Worm (Caenorhabditis elegans): ENCODE measurements around the gene Y46G5A.18.

DNA sequence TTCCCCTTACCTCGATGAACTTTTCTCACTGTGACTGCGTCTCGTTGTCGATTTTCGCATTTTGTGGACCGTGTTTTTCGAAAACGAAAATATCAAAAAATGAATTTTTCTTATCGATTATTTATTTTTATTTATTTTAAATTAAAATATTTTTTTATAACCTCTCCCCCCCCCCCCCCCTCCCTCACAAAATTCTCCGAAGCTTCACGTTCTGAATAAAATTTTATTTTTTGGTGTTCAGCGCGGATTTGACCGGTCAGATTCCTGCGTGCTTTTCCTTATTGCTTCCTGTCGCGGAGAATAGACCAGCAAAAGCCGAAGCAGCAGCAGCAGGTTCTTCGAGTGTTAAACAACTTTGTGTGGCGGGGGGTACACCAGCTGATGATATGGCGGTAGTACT, 13.4 kb upstream of the Y46G5A.18 start, which contains the start of gene Y46G5A.22:
- TF ChIP-seq elt-3 (tag; optimal IDR thresholded peaks at IDR 0.05) (no peak), nhr-76 (tag; optimal IDR thresholded peaks at IDR 0.05) (no peak), nhr-237 (tag; optimal IDR thresholded peaks at IDR 0.05) (no peak), ztf-11 (tag; optimal IDR thresholded peaks at IDR 0.05) (no peak), pha-4 (tag; optimal IDR thresholded peaks at IDR 0.05) (no peak), blmp-1 (tag; optimal IDR thresholded peaks at IDR 0.05) (no peak), mab-5 (tag; optimal IDR thresholded peaks at IDR 0.05) (no peak), unc-62 (GFP tag; optimal IDR thresholded peaks at IDR 0.05) (no peak), elt-1 (tag; optimal IDR thresholded peaks at IDR 0.05; ENCODE audit: borderline replicate concordance, insufficient read depth) (no peak), unc-39 (tag; optimal IDR thresholded peaks at IDR 0.05) (no peak), lin-13 (tag; optimal IDR thresholded peaks at IDR 0.05) (no peak)
